Worm (Caenorhabditis elegans) whole organism, early embryonic: ENCODE measurements around the gene flcn-1.

ENCODE experiments used
- B0310.2 ChIP-seq: sonication (generic microtip); optimal IDR thresholded peaks from 2 replicates; lab custom pipeline; 2016; ENCODE audit warnings: mild to moderate bottlenecking, missing genetic modification characterization, missing compliant biosample characterization
- F13C5.2 ChIP-seq: sonication (generic microtip); optimal IDR thresholded peaks from 2 replicates; lab custom pipeline; 2017; ENCODE audit warnings: mild to moderate bottlenecking, missing genetic modification characterization, inconsistent platforms, missing compliant biosample characterization
- aly-1 ChIP-seq: sonication (generic microtip); optimal IDR thresholded peaks from 2 replicates; lab custom pipeline; 2016; ENCODE audit warnings: missing genetic modification characterization, missing compliant biosample characterization
- ama-1 ChIP-seq: fragments of 150-350 bp; optimal IDR thresholded peaks from 2 replicates; lab custom pipeline; 2014
- ceh-13 ChIP-seq: fragments of 200-800 bp; sonication (Bioruptor generic); optimal IDR thresholded peaks from 2 replicates; lab custom pipeline; 2018; ENCODE audit warnings: mild to moderate bottlenecking, missing genetic modification characterization, missing compliant biosample characterization
- ceh-36 ChIP-seq: sonication (generic microtip); optimal IDR thresholded peaks from 2 replicates; lab custom pipeline; 2016; ENCODE audit warnings: missing genetic modification characterization, inconsistent platforms, missing compliant biosample characterization
- ets-7 ChIP-seq: sonication (generic microtip); optimal IDR thresholded peaks from 2 replicates; lab custom pipeline; 2016; ENCODE audit warnings: missing genotype, missing genetic modification characterization, missing compliant biosample characterization
- flt-1 ChIP-seq: fragments of 200-800 bp; sonication (Bioruptor generic); IDR thresholded peaks from 2 replicates; pipeline ENCODE4 v1.3.6; 2022; ENCODE audit warnings: missing genetic modification characterization, missing compliant biosample characterization
- hmbx-1 ChIP-seq: sonication (generic microtip); optimal IDR thresholded peaks from 2 replicates; lab custom pipeline; 2016; ENCODE audit warnings: mild to moderate bottlenecking, missing genetic modification characterization, missing compliant biosample characterization
- hmg-4 ChIP-seq: fragments of 200-800 bp; sonication (Bioruptor generic); optimal IDR thresholded peaks from 2 replicates; lab custom pipeline; 2018; ENCODE audit warnings: mild to moderate bottlenecking, missing genetic modification characterization, missing compliant biosample characterization
- hnd-1 ChIP-seq: sonication (generic microtip); optimal IDR thresholded peaks from 2 replicates; lab custom pipeline; 2016; ENCODE audit warnings: missing genetic modification characterization, missing compliant biosample characterization
- pes-1 ChIP-seq: fragments of 200-800 bp; sonication (Bioruptor generic); IDR thresholded peaks from 2 replicates; pipeline ENCODE4 v1.3.6; 2022; ENCODE audit warnings: missing genetic modification reagents, missing genetic modification characterization, missing compliant biosample characterization
- scrt-1 ChIP-seq: fragments of 200-800 bp; sonication (Bioruptor generic); IDR thresholded peaks from 2 replicates; pipeline ENCODE4 v1.3.6; 2022; ENCODE audit warnings: missing genetic modification characterization, missing compliant biosample characterization
- sea-1 ChIP-seq: fragments of 200-800 bp; sonication (Bioruptor generic); conservative IDR thresholded peaks from 2 replicates; pipeline ENCODE4 v1.3.6; 2022; ENCODE audit warnings: missing genetic modification characterization, missing compliant biosample characterization
- tbx-11 ChIP-seq: fragments of 200-800 bp; sonication (Bioruptor generic); IDR thresholded peaks from 2 replicates; pipeline ENCODE4 v1.3.6; 2022; ENCODE audit warnings: missing genetic modification characterization, missing compliant biosample characterization
- tbx-37 ChIP-seq: fragments of 200-800 bp; sonication (Bioruptor generic); conservative IDR thresholded peaks from 2 replicates; pipeline ENCODE4 v1.3.6; 2022; ENCODE audit warnings: missing genetic modification reagents, missing genetic modification characterization, missing compliant biosample characterization
- tra-4 ChIP-seq: sonication (generic microtip); optimal IDR thresholded peaks from 2 replicates; lab custom pipeline; 2017; ENCODE audit warnings: missing genetic modification characterization, missing compliant biosample characterization

The flcn-1 gene

DNA sequence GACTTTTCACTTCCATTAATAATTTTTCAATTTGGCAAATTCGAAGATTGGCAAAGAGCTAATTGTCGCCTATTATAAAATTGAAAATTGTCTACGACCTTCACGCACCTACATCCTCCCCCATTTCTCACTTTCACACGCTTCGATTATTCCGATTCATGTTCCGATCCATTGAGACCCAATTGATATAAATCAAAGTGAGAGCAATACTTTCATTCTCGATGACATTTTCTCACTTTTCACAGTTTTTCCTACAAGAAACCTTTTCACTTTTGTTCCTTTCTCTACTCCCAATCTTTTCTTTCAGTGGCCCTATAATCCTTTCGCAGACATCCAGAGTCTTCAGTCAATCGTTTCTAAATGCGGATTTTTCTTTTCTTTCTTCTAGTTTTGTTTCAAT, 51.1 kb downstream of the flcn-1 start, which contains the start of gene C15F1.2:
TSS of gene C15F1.2 (plus strand) at position 308 of the 400 bp plus-strand sequence.
- TF ChIP-seq ceh-13 (GFP tag; lab: Kevin White, UChicago) (no peak), sea-1 (GFP tag; lab: Robert Waterston, UW) (no peak), ceh-36 (tag; lab: Kevin White, UChicago) (no peak), pes-1 (no peak), aly-1 (tag; lab: Kevin White, UChicago) (no peak), F13C5.2 (tag; lab: Kevin White, UChicago) (no peak), hnd-1 (tag; lab: Kevin White, UChicago) (no peak), tra-4 (tag; lab: Kevin White, UChicago) (no peak), tbx-11 (GFP tag; lab: Robert Waterston, UW) (no peak), B0310.2 (tag; lab: Kevin White, UChicago) (no peak), ets-7 (tag; lab: Kevin White, UChicago) (no peak), flt-1 (GFP tag; lab: Robert Waterston, UW) (no peak), hmg-4 (GFP tag; lab: Kevin White, UChicago) (no peak), ama-1 (lab: Kevin White, UChicago) (no peak), tbx-37 (GFP tag; lab: Robert Waterston, UW) (no peak), hmbx-1 (tag; lab: Kevin White, UChicago) (no peak), scrt-1 (GFP tag; lab: Robert Waterston, UW) (no peak)

DNA sequence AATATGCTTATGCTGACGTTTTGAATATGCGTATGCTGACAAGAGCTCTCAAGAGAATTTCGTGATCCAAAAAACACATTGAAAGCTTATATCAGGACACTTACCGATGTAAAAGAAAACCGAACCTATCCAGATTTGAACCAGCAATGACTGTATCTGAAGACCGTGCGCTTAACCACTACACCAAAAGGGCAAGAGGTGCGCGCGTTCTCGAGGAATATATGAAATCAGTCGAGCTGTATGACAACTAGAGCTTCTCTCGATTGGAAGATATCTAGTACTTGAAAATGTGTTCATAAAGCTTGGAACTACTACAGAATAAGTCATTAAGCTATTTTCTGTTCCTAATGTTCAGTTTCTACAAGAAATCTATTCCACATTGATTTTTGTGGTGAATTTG, 54.4 kb downstream of the flcn-1 start:
- TF ChIP-seq tbx-37 (GFP tag; lab: Robert Waterston, UW): 0 out of 2 replicates have a peak, but pooled peaks have one; percentile 44
- peak; percentile 66; the same call in 1 of the 2 replicates for TF ChIP-seq scrt-1 (GFP tag; lab: Robert Waterston, UW)
- TF ChIP-seq tbx-11 (GFP tag; lab: Robert Waterston, UW): 0 out of 2 replicates have a peak, but pooled peaks have one; percentile 57

DNA sequence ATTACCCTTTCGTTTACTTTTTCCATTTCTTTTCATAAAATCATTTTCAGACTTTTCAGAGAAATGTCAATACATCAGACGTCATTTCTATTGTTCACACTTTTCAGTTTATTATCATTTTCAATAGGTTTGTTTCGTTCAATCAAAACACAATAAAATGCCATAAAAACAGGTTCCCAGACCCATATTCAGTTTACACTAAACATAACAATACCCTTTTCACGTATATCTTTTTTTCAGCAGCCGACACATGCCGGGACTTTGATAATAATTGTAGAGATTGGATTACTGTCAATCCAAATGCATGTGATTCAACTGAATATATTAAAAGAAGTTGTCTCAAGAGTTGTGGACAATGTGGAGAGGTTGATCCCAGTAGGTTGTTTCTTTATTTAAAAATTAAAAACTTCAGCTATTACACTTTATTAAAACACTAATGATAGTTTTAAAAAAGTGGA, 61.3 kb downstream of the flcn-1 start, which contains the start of gene C15F1.1:
TSS of gene C15F1.1 (plus strand) at position 51 of the 458 bp plus-strand sequence.
- TF ChIP-seq sea-1 (GFP tag; lab: Robert Waterston, UW): no peak
- no peak for TF ChIP-seq hnd-1 (tag; lab: Kevin White, UChicago)
- no peak for TF ChIP-seq ceh-36 (tag; lab: Kevin White, UChicago)
- no peak for TF ChIP-seq hmg-4 (GFP tag; lab: Kevin White, UChicago)
- TF ChIP-seq B0310.2 (tag; lab: Kevin White, UChicago): no peak
- TF ChIP-seq flt-1 (GFP tag; lab: Robert Waterston, UW): no peak
- TF ChIP-seq ceh-13 (GFP tag; lab: Kevin White, UChicago): no peak
- TF ChIP-seq ets-7 (tag; lab: Kevin White, UChicago): no peak
- TF ChIP-seq tra-4 (tag; lab: Kevin White, UChicago): no peak
- no peak for TF ChIP-seq aly-1 (tag; lab: Kevin White, UChicago)
- TF ChIP-seq hmbx-1 (tag; lab: Kevin White, UChicago): no peak
- no peak for TF ChIP-seq tbx-11 (GFP tag; lab: Robert Waterston, UW)
- TF ChIP-seq pes-1: no peak
- TF ChIP-seq F13C5.2 (tag; lab: Kevin White, UChicago): no peak
- no peak for TF ChIP-seq ama-1 (lab: Kevin White, UChicago)
- TF ChIP-seq tbx-37 (GFP tag; lab: Robert Waterston, UW): no peak

DNA sequence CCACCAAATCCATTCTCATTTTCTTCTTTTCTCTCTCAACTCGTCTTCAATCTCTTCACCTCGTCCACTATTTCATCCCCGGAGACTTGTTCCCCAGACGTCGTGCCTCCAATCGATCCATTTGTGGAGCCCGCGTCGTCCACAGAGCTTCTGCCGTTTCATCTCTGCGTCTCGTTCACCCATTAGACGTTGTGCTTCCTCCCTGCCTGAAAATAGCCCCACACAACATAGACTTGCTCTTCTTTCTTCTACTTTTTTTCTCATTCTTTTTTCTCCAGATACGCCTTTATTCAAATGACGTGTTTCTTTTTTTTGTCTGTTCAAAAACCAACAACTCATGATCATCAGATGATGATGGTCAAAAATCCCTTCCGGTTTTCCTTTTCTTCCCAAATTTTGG, 64.4 kb downstream of the flcn-1 start:
- no peak for TF ChIP-seq B0310.2 (tag; lab: Kevin White, UChicago)
- no peak for TF ChIP-seq tra-4 (tag; lab: Kevin White, UChicago)
- TF ChIP-seq flt-1 (GFP tag; lab: Robert Waterston, UW): no peak
- TF ChIP-seq ama-1 (lab: Kevin White, UChicago): no peak
- no peak for TF ChIP-seq ceh-13 (GFP tag; lab: Kevin White, UChicago)
- no peak for TF ChIP-seq tbx-11 (GFP tag; lab: Robert Waterston, UW)
- no peak for TF ChIP-seq pes-1
- TF ChIP-seq ceh-36 (tag; lab: Kevin White, UChicago): no peak
- TF ChIP-seq ets-7 (tag; lab: Kevin White, UChicago): no peak
- TF ChIP-seq sea-1 (GFP tag; lab: Robert Waterston, UW): no peak
- no peak for TF ChIP-seq aly-1 (tag; lab: Kevin White, UChicago)

DNA sequence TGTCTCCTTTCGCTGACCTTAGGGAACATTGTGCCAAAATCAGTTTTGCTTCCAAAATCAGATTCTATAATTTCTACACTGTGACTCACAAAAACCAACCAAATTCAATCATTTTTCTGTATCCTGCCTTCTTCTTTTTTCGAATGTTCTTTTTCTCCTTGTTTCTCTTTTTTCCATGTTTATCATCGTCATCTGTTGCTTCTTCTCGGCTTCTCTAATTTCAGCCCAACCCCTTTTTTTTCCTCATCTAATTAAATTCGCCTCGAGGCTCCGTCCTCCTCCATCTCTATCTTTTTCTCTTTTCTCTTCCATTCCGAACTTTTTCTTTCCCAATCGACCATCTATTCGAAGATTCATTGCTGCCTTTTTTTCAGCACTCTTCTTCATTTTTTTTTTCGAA, 66.1 kb downstream of the flcn-1 start, which contains the start of gene unc-104:
TSS of gene unc-104 (plus strand) at position 311 of the 400 bp plus-strand sequence.
- no peak for TF ChIP-seq pes-1
- no peak for TF ChIP-seq sea-1 (GFP tag; lab: Robert Waterston, UW)
- TF ChIP-seq hmbx-1 (tag; lab: Kevin White, UChicago): no peak
- no peak for TF ChIP-seq tra-4 (tag; lab: Kevin White, UChicago)
- TF ChIP-seq ceh-36 (tag; lab: Kevin White, UChicago): no peak
- no peak for TF ChIP-seq flt-1 (GFP tag; lab: Robert Waterston, UW)

DNA sequence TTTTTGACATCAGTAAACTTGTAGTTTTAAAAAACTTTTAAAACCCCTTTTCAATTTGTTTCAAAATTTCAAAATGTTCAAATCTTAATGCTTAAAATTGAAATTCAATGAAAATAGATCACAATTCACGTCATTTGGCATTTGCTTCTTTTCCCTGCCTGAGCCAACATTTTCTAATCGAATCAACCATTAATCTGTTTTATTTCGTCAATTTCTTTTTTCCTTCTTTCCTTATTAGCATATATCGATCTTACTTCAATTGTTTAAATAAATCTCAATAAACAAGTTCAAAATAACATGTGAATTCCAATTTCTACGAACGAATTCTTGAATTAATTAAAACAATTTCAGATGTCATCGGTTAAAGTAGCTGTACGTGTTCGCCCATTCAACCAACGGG, 67.0 kb downstream of the flcn-1 start:
- TF ChIP-seq aly-1 (tag; lab: Kevin White, UChicago): no peak
- TF ChIP-seq tbx-37 (GFP tag; lab: Robert Waterston, UW): no peak
- no peak for TF ChIP-seq sea-1 (GFP tag; lab: Robert Waterston, UW)
- no peak for TF ChIP-seq ets-7 (tag; lab: Kevin White, UChicago)
- TF ChIP-seq ceh-36 (tag; lab: Kevin White, UChicago): no peak
- TF ChIP-seq hnd-1 (tag; lab: Kevin White, UChicago): no peak
- TF ChIP-seq tra-4 (tag; lab: Kevin White, UChicago): no peak
- TF ChIP-seq hmbx-1 (tag; lab: Kevin White, UChicago): no peak
- no peak for TF ChIP-seq scrt-1 (GFP tag; lab: Robert Waterston, UW)
- TF ChIP-seq flt-1 (GFP tag; lab: Robert Waterston, UW): no peak
- TF ChIP-seq B0310.2 (tag; lab: Kevin White, UChicago): no peak
- TF ChIP-seq tbx-11 (GFP tag; lab: Robert Waterston, UW): no peak
- TF ChIP-seq hmg-4 (GFP tag; lab: Kevin White, UChicago): no peak
- TF ChIP-seq ama-1 (lab: Kevin White, UChicago): no peak
- no peak for TF ChIP-seq F13C5.2 (tag; lab: Kevin White, UChicago)
- no peak for TF ChIP-seq ceh-13 (GFP tag; lab: Kevin White, UChicago)
- no peak for TF ChIP-seq pes-1
